Worm (Caenorhabditis elegans) whole organism, early embryonic: ENCODE measurements around the gene F11D11.3.

Experiments used
- B0310.2 ChIP-seq: sonication (generic microtip); optimal IDR thresholded peaks from 2 replicates; lab custom pipeline; 2016; ENCODE audit warnings: mild to moderate bottlenecking, missing genetic modification characterization, missing compliant biosample characterization
- F13C5.2 ChIP-seq: sonication (generic microtip); optimal IDR thresholded peaks from 2 replicates; lab custom pipeline; 2017; ENCODE audit warnings: mild to moderate bottlenecking, missing genetic modification characterization, inconsistent platforms, missing compliant biosample characterization
- aly-1 ChIP-seq: sonication (generic microtip); optimal IDR thresholded peaks from 2 replicates; lab custom pipeline; 2016; ENCODE audit warnings: missing genetic modification characterization, missing compliant biosample characterization
- ama-1 ChIP-seq: fragments of 150-350 bp; optimal IDR thresholded peaks from 2 replicates; lab custom pipeline; 2014
- ceh-13 ChIP-seq: fragments of 200-800 bp; sonication (Bioruptor generic); optimal IDR thresholded peaks from 2 replicates; lab custom pipeline; 2018; ENCODE audit warnings: mild to moderate bottlenecking, missing genetic modification characterization, missing compliant biosample characterization
- ceh-36 ChIP-seq: sonication (generic microtip); optimal IDR thresholded peaks from 2 replicates; lab custom pipeline; 2016; ENCODE audit warnings: missing genetic modification characterization, inconsistent platforms, missing compliant biosample characterization
- ets-7 ChIP-seq: sonication (generic microtip); optimal IDR thresholded peaks from 2 replicates; lab custom pipeline; 2016; ENCODE audit warnings: missing genotype, missing genetic modification characterization, missing compliant biosample characterization
- flt-1 ChIP-seq: fragments of 200-800 bp; sonication (Bioruptor generic); IDR thresholded peaks from 2 replicates; pipeline ENCODE4 v1.3.6; 2022; ENCODE audit warnings: missing genetic modification characterization, missing compliant biosample characterization
- hmbx-1 ChIP-seq: sonication (generic microtip); optimal IDR thresholded peaks from 2 replicates; lab custom pipeline; 2016; ENCODE audit warnings: mild to moderate bottlenecking, missing genetic modification characterization, missing compliant biosample characterization
- hmg-4 ChIP-seq: fragments of 200-800 bp; sonication (Bioruptor generic); optimal IDR thresholded peaks from 2 replicates; lab custom pipeline; 2018; ENCODE audit warnings: mild to moderate bottlenecking, missing genetic modification characterization, missing compliant biosample characterization
- hnd-1 ChIP-seq: sonication (generic microtip); optimal IDR thresholded peaks from 2 replicates; lab custom pipeline; 2016; ENCODE audit warnings: missing genetic modification characterization, missing compliant biosample characterization
- pes-1 ChIP-seq: fragments of 200-800 bp; sonication (Bioruptor generic); IDR thresholded peaks from 2 replicates; pipeline ENCODE4 v1.3.6; 2022; ENCODE audit warnings: missing genetic modification reagents, missing genetic modification characterization, missing compliant biosample characterization
- scrt-1 ChIP-seq: fragments of 200-800 bp; sonication (Bioruptor generic); IDR thresholded peaks from 2 replicates; pipeline ENCODE4 v1.3.6; 2022; ENCODE audit warnings: missing genetic modification characterization, missing compliant biosample characterization
- sea-1 ChIP-seq: fragments of 200-800 bp; sonication (Bioruptor generic); conservative IDR thresholded peaks from 2 replicates; pipeline ENCODE4 v1.3.6; 2022; ENCODE audit warnings: missing genetic modification characterization, missing compliant biosample characterization
- tbx-11 ChIP-seq: fragments of 200-800 bp; sonication (Bioruptor generic); IDR thresholded peaks from 2 replicates; pipeline ENCODE4 v1.3.6; 2022; ENCODE audit warnings: missing genetic modification characterization, missing compliant biosample characterization
- tbx-37 ChIP-seq: fragments of 200-800 bp; sonication (Bioruptor generic); conservative IDR thresholded peaks from 2 replicates; pipeline ENCODE4 v1.3.6; 2022; ENCODE audit warnings: missing genetic modification reagents, missing genetic modification characterization, missing compliant biosample characterization
- tra-4 ChIP-seq: sonication (generic microtip); optimal IDR thresholded peaks from 2 replicates; lab custom pipeline; 2017; ENCODE audit warnings: missing genetic modification characterization, missing compliant biosample characterization

F11D11.3 gene

DNA sequence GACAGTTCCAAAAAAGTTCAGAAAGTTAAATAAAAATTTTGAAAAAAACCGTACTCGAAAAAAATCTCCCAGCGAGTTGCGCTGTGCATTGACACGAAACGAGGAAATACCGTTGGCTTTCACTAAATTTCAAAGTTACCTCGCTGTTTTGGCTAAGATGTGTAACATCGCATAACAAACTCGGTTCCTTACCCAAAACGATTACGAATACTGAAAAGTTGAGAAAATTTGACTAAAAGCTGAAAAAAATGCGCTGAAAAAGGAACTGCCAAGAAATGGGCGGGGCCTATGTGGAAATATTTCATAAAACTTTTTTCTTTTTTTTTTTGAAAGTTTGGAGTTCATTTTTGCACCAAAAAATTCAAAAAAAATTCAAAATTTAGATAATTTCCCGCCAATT lies 40.7 kb downstream of the F11D11.3 start:
- TF ChIP-seq hmg-4 (GFP tag; lab: Kevin White, UChicago) (no peak), aly-1 (no peak), ets-7 (tag; lab: Kevin White, UChicago) (no peak), flt-1 (GFP tag; lab: Robert Waterston, UW) (no peak), ceh-13 (GFP tag; lab: Kevin White, UChicago) (no peak), hnd-1 (tag; lab: Kevin White, UChicago) (no peak), ceh-36 (no peak), scrt-1 (GFP tag; lab: Robert Waterston, UW) (no peak), tra-4 (no peak), pes-1 (no peak), B0310.2 (tag; lab: Kevin White, UChicago) (no peak), hmbx-1 (tag; lab: Kevin White, UChicago) (no peak), sea-1 (GFP tag; lab: Robert Waterston, UW) (no peak)

- TF ChIP-seq sea-1 (GFP tag; lab: Robert Waterston, UW) (peak; percentile 74), tbx-37 (GFP tag; lab: Robert Waterston, UW) (no peak), flt-1 (GFP tag; lab: Robert Waterston, UW) (peak; percentile 40; the same call in 1 of the 2 replicates), tra-4 (no peak), ets-7 (tag; lab: Kevin White, UChicago) (no peak), hmbx-1 (tag; lab: Kevin White, UChicago) (no peak), hmg-4 (GFP tag; lab: Kevin White, UChicago) (no peak), F13C5.2 (tag; lab: Kevin White, UChicago) (no peak), ama-1 (no peak), scrt-1 (GFP tag; lab: Robert Waterston, UW) (0 out of 2 replicates have a peak, but pooled peaks have one; percentile 58), aly-1 (peak; percentile 62), hnd-1 (tag; lab: Kevin White, UChicago) (no peak), B0310.2 (tag; lab: Kevin White, UChicago) (no peak), tbx-11 (peak; percentile 40; the same call in 1 of the 2 replicates), ceh-13 (GFP tag; lab: Kevin White, UChicago) (peak; percentile 40), pes-1 (no peak), ceh-36 (no peak)
Observed at ce11 chrV:18712118-18712517, 48.0 kb downstream of the F11D11.3 start.

DNA sequence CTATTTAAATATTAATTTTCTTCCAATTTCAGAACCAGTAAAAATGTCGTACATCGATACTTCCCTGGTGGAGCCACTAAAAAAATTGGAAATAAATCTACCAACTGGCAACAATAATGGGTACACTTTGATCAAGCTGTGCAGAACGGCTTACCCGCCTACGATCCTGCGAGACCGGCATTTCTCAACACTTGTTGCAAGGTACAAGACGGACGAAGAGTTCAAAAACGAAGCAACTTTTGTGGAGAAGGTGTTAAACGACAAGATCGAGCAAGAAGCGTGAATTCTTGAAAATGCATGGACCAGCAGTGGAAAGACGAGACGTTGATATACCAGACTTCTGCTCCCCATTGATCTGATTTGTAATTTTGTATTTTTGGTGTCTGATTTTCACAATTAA lies 48.7 kb downstream of the F11D11.3 start:
- TF ChIP-seq flt-1 (GFP tag; lab: Robert Waterston, UW) (no peak), hmg-4 (GFP tag; lab: Kevin White, UChicago) (no peak), tra-4 (no peak), tbx-11 (no peak), hmbx-1 (tag; lab: Kevin White, UChicago) (no peak), aly-1 (no peak), pes-1 (no peak), ama-1 (no peak)

DNA sequence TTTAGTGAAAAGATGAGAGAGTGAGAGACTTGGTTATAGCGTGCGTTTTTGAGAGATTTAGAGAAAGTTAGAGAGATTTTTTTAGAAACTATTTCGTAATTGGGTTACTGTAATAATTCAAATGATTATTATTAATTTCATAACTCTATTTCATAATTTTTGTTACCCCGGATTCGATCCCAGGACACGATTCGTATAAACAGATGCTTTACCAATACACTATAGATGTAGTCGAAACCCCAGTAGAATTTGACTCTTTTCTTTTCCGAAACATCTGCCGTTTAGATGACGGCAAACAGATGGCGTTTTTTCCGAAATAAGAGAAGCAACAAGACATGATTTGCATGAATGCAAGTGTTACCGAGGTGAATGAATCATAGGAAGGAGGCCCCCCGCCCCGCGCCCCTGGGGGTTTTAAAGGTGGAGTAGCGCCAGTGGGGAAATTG lies 50.0 kb downstream of the F11D11.3 start:
- TF ChIP-seq sea-1 (GFP tag; lab: Robert Waterston, UW), result no peak
- TF ChIP-seq scrt-1 (GFP tag; lab: Robert Waterston, UW), result 0 out of 2 replicates have a peak, but pooled peaks have one; percentile 25
- TF ChIP-seq ceh-13 (GFP tag; lab: Kevin White, UChicago), result peak; percentile 59
- no peak for TF ChIP-seq hmbx-1 (tag; lab: Kevin White, UChicago)
- no peak for TF ChIP-seq ama-1

ce11 chrV:18709203-18709860 lies 50.7 kb downstream of the F11D11.3 start, which contains the start of gene Y17D7C.6:
Gene Y17D7C.6, plus strand, starts transcription at chrV:18709810.
- no peak for TF ChIP-seq sea-1 (GFP tag; lab: Robert Waterston, UW)
- no peak for TF ChIP-seq hmg-4 (GFP tag; lab: Kevin White, UChicago)
- no peak for TF ChIP-seq ceh-36
- no peak for TF ChIP-seq tbx-37 (GFP tag; lab: Robert Waterston, UW)
- TF ChIP-seq ets-7 (tag; lab: Kevin White, UChicago), result no peak
- TF ChIP-seq ceh-13 (GFP tag; lab: Kevin White, UChicago), result peak; percentile 56
- no peak for TF ChIP-seq tra-4

DNA sequence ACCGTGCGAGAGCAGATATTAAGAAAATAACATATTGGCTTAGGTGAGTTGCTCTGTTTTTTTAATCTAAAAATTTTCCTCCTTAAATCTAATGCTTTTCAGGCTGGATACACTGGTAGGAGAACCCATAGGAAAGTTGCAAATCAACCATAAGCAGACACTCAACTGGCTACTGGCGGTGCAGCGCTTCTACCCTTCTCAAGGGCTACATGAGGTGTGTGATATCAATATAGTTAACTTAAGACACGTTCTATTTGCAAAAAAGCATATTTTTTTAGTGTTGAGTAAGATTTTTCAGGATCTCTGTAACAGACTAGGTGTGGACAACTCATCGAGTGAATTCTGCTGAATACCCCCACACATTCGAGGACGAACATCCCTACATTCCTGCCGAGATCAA lies 52.1 kb downstream of the F11D11.3 start:
- TF ChIP-seq aly-1 (no peak), ets-7 (tag; lab: Kevin White, UChicago) (no peak), hmg-4 (GFP tag; lab: Kevin White, UChicago) (no peak), hmbx-1 (tag; lab: Kevin White, UChicago) (no peak)
